Worm (Caenorhabditis elegans): ENCODE measurements around the gene C03A7.2.

C03A7.2 gene

ce11 chrV:5223044-5223443, 41.3 kb downstream of the C03A7.2 start, which contains the start of gene Y49G5B.1:
Gene Y49G5B.1, plus strand, starts transcription at chrV:5223367.
- TF ChIP-seq pqm-1 (tag; optimal IDR thresholded peaks at IDR 0.05) (peak; percentile 6), mep-1 (tag; optimal IDR thresholded peaks at IDR 0.05) (no peak), dmd-6 (GFP tag; IDR thresholded peaks at IDR 0.05) (peak; percentile 49), aha-1 (tag) (peak; percentile 87), nhr-28 (tag; optimal IDR thresholded peaks at IDR 0.05) (peak; percentile 6), nhr-25 (tag; optimal IDR thresholded peaks at IDR 0.05; ENCODE audit: borderline replicate concordance, insufficient read depth) (no peak), D1046.2 (GFP tag; IDR thresholded peaks at IDR 0.05) (no peak), hlh-11 (tag; optimal IDR thresholded peaks at IDR 0.05) (no peak)

- no peak for TF ChIP-seq daf-8 (GFP tag; IDR thresholded peaks at IDR 0.05)
- TF ChIP-seq mdl-1 (tag; optimal IDR thresholded peaks at IDR 0.05): peak in 1 of 2 experiments; percentile 3
- TF ChIP-seq ceh-20 (GFP tag; IDR thresholded peaks at IDR 0.05): no peak
- TF ChIP-seq php-3 (GFP tag; IDR thresholded peaks at IDR 0.05): no peak
- TF ChIP-seq nhr-6 (tag; optimal IDR thresholded peaks at IDR 0.05): no peak
- TF ChIP-seq tag-97 (GFP tag; IDR thresholded peaks at IDR 0.05): no peak
- TF ChIP-seq zip-2 (tag; optimal IDR thresholded peaks at IDR 0.05): no peak
- TF ChIP-seq F10B5.3 (tag; optimal IDR thresholded peaks at IDR 0.05): no peak
- TF ChIP-seq Y48G9A.11 (GFP tag; IDR thresholded peaks at IDR 0.05): no peak
Observed at ce11 chrV:5225660-5226059, 43.9 kb downstream of the C03A7.2 start.

- TF ChIP-seq mep-1 (tag; optimal IDR thresholded peaks at IDR 0.05) (no peak), nhr-28 (tag; optimal IDR thresholded peaks at IDR 0.05) (peak; percentile 21), unc-62 (GFP tag; optimal IDR thresholded peaks at IDR 0.05 in 1 of 2) (peak in 1 of 2 experiments; percentile 85), unc-62 (tag; optimal IDR thresholded peaks at IDR 0.05) (no peak)
Observed at ce11 chrV:5228513-5228912, 46.8 kb downstream of the C03A7.2 start.

All from whole organism, L4 larva.